Fruit fly (Drosophila melanogaster) whole organism, embryonic: ENCODE data around the gene gNacalpha.

Source experiments
- Abd-B ChIP-seq: fragments of 200-800 bp; sonication (Bioruptor generic); optimal IDR thresholded peaks from 2 replicates; lab custom pipeline; 2018; ENCODE audit warnings: missing biosample characterization, mild to moderate bottlenecking, missing genetic modification characterization, moderate library complexity
- Aef1 ChIP-seq: fragments of 200-800 bp; sonication (Bioruptor generic); IDR thresholded peaks from 3 replicates; pipeline ENCODE4 v1.3.6; 2022; ENCODE audit warnings: missing biosample characterization, missing genetic modification characterization
- Asciz ChIP-seq: fragments of 200-800 bp; sonication (Bioruptor generic); optimal IDR thresholded peaks from 2 replicates; lab custom pipeline; 2017; ENCODE audit warnings: missing biosample characterization, mild to moderate bottlenecking, missing genetic modification characterization, missing genetic modification reagents
- B-H1 ChIP-seq: fragments of 200-800 bp; sonication (Bioruptor generic); IDR thresholded peaks from 3 replicates; pipeline ENCODE4 v1.3.6; 2022; ENCODE audit warnings: missing biosample characterization, missing genetic modification characterization
- BEAF-32 ChIP-seq: fragments of 200-800 bp; sonication (Bioruptor generic); optimal IDR thresholded peaks from 3 replicates; lab custom pipeline; 2017; ENCODE audit warnings: missing biosample characterization, missing genetic modification characterization, mild to moderate bottlenecking, moderate library complexity, missing genetic modification reagents
- CG10543 ChIP-seq: fragments of 200-800 bp; sonication (Bioruptor generic); optimal IDR thresholded peaks from 3 replicates; lab custom pipeline; 2017; ENCODE audit warnings: missing biosample characterization, mild to moderate bottlenecking, missing genetic modification characterization, moderate library complexity
- CG10654 ChIP-seq: fragments of 200-800 bp; sonication (Bioruptor generic); optimal IDR thresholded peaks from 2 replicates; lab custom pipeline; 2016; ENCODE audit warnings: missing biosample characterization, missing genetic modification characterization
- CG11504 ChIP-seq: fragments of 200-800 bp; sonication (Bioruptor generic); optimal IDR thresholded peaks from 3 replicates; lab custom pipeline; 2019; ENCODE audit warnings: missing biosample characterization, mild to moderate bottlenecking, missing genetic modification characterization, moderate library complexity
- CG11695 ChIP-seq: fragments of 200-800 bp; sonication (Bioruptor generic); IDR thresholded peaks from 3 replicates; pipeline ENCODE4 v1.3.6; 2022; ENCODE audit warnings: missing biosample characterization, missing genetic modification characterization
- CG12391 ChIP-seq: fragments of 200-800 bp; sonication (Bioruptor generic); optimal IDR thresholded peaks from 3 replicates; lab custom pipeline; 2018; ENCODE audit warnings: missing biosample characterization, mild to moderate bottlenecking, missing genetic modification characterization, moderate library complexity
- CG12942 ChIP-seq: fragments of 200-800 bp; sonication (Bioruptor generic); optimal IDR thresholded peaks from 3 replicates; lab custom pipeline; 2016; ENCODE audit warnings: missing biosample characterization, missing genetic modification characterization
- CG13624 ChIP-seq: fragments of 200-800 bp; sonication (Bioruptor generic); optimal IDR thresholded peaks from 2 replicates; lab custom pipeline; 2016; ENCODE audit warnings: missing biosample characterization, missing genetic modification characterization
- CG17359 ChIP-seq: fragments of 200-800 bp; sonication (Bioruptor generic); optimal IDR thresholded peaks from 3 replicates; lab custom pipeline; 2018; ENCODE audit warnings: missing biosample characterization, mild to moderate bottlenecking, missing genetic modification characterization, moderate library complexity
- CG17612 ChIP-seq: fragments of 200-800 bp; sonication (Bioruptor generic); IDR thresholded peaks from 2 replicates; pipeline ENCODE4 v1.3.6; 2022; ENCODE audit warnings: missing biosample characterization, missing genetic modification characterization
- CG17802 ChIP-seq: fragments of 200-800 bp; sonication (Bioruptor generic); optimal IDR thresholded peaks from 2 replicates; lab custom pipeline; 2018; ENCODE audit warnings: missing biosample characterization, mild to moderate bottlenecking, missing genetic modification characterization, moderate library complexity
- CG30020 ChIP-seq: fragments of 200-800 bp; optimal IDR thresholded peaks from 2 replicates; lab custom pipeline; 2019; ENCODE audit warnings: missing biosample characterization, mild to moderate bottlenecking, missing genetic modification characterization, moderate library complexity
- CG34422 ChIP-seq: fragments of 200-800 bp; sonication (Bioruptor generic); IDR thresholded peaks from 3 replicates; pipeline ENCODE4 v1.3.6; 2022; ENCODE audit warnings: missing biosample characterization, missing genetic modification characterization
- CG4617 ChIP-seq: fragments of 200-800 bp; sonication (Bioruptor generic); optimal IDR thresholded peaks from 3 replicates; lab custom pipeline; 2016; ENCODE audit warnings: missing biosample characterization, missing genetic modification characterization, borderline replicate concordance
- CG4820 ChIP-seq: fragments of 200-800 bp; sonication (Bioruptor generic); optimal IDR thresholded peaks from 3 replicates; lab custom pipeline; 2016; ENCODE audit warnings: missing biosample characterization, missing genetic modification characterization
- CG6813 ChIP-seq: fragments of 200-800 bp; sonication (Bioruptor generic); optimal IDR thresholded peaks from 2 replicates; lab custom pipeline; 2017; ENCODE audit warnings: missing biosample characterization, missing genetic modification characterization, mild to moderate bottlenecking, moderate library complexity, missing genetic modification reagents
- CG7372 ChIP-seq: fragments of 200-800 bp; sonication (Bioruptor generic); IDR thresholded peaks from 2 replicates; pipeline ENCODE4 v1.3.6; 2022; ENCODE audit warnings: missing biosample characterization, missing genetic modification characterization
- CG8924 ChIP-seq: fragments of 200-800 bp; optimal IDR thresholded peaks from 3 replicates; lab custom pipeline; 2019; ENCODE audit warnings: missing biosample characterization, mild to moderate bottlenecking, missing genetic modification characterization, moderate library complexity
- CG9215 ChIP-seq: fragments of 200-800 bp; sonication (Bioruptor generic); IDR thresholded peaks from 2 replicates; pipeline ENCODE4 v1.3.6; 2022; ENCODE audit warnings: missing biosample characterization, missing genetic modification characterization
- CG9817 ChIP-seq: fragments of 200-800 bp; sonication (Bioruptor generic); optimal IDR thresholded peaks from 2 replicates; lab custom pipeline; 2018; ENCODE audit warnings: missing biosample characterization, mild to moderate bottlenecking, missing genetic modification characterization, moderate library complexity
- D19A ChIP-seq: fragments of 200-800 bp; optimal IDR thresholded peaks from 3 replicates; lab custom pipeline; 2019; ENCODE audit warnings: missing biosample characterization, mild to moderate bottlenecking, missing genetic modification characterization, moderate library complexity
- Dek ChIP-seq: fragments of 200-800 bp; sonication (Bioruptor generic); optimal IDR thresholded peaks from 3 replicates; lab custom pipeline; 2019; ENCODE audit warnings: missing biosample characterization, mild to moderate bottlenecking, missing genetic modification characterization, moderate library complexity
- Elba2 ChIP-seq: fragments of 200-800 bp; sonication (Bioruptor generic); optimal IDR thresholded peaks from 3 replicates; lab custom pipeline; 2016; ENCODE audit warnings: missing biosample characterization, missing genetic modification characterization
- HLH3B ChIP-seq: fragments of 200-800 bp; sonication (Bioruptor generic); IDR thresholded peaks from 2 replicates; pipeline ENCODE4 v1.3.6; 2022; ENCODE audit warnings: missing biosample characterization, missing genetic modification characterization
- Sox102F ChIP-seq: fragments of 200-800 bp; sonication (Bioruptor generic); optimal IDR thresholded peaks from 2 replicates; lab custom pipeline; 2018; ENCODE audit warnings: missing biosample characterization, mild to moderate bottlenecking, missing genetic modification characterization, moderate library complexity
- Ssrp ChIP-seq: fragments of 200-800 bp; sonication (Bioruptor generic); optimal IDR thresholded peaks from 2 replicates; lab custom pipeline; 2018; ENCODE audit warnings: missing biosample characterization, mild to moderate bottlenecking, missing genetic modification characterization, moderate library complexity
- Trl ChIP-seq, 3 experiments: fragments of >200 bp in 2 of 3; fragments of 200-800 bp in 1 of 3; sonication (Bioruptor generic) in 1 of 3; optimal IDR thresholded peaks; 2 replicates in 1 of 3; 3 replicates in 2 of 3; lab custom pipeline; 2016 to 2017; ENCODE audit warnings: missing biosample characterization in 1 of 3, missing genetic modification characterization in 1 of 3
- bcd ChIP-seq: fragments of 200-800 bp; sonication (Bioruptor generic); optimal IDR thresholded peaks from 2 replicates; lab custom pipeline; 2017; ENCODE audit warnings: missing biosample characterization, mild to moderate bottlenecking, missing genetic modification characterization
- cad ChIP-seq: fragments of >200 bp; optimal IDR thresholded peaks from 2 replicates; lab custom pipeline; 2017; ENCODE audit warnings: missing biosample characterization, missing genetic modification characterization
- cas ChIP-seq: fragments of 200-800 bp; sonication (Bioruptor generic); IDR thresholded peaks from 2 replicates; pipeline ENCODE4 v1.3.6; 2022; ENCODE audit warnings: missing biosample characterization, missing genetic modification characterization
- caup ChIP-seq: fragments of 200-800 bp; sonication (Bioruptor generic); optimal IDR thresholded peaks from 3 replicates; lab custom pipeline; 2017; ENCODE audit warnings: missing biosample characterization, mild to moderate bottlenecking, missing genetic modification characterization, moderate library complexity; ENCODE audit not compliant: severe bottlenecking
- cg ChIP-seq: fragments of 200-800 bp; sonication (Bioruptor generic); optimal IDR thresholded peaks from 3 replicates; lab custom pipeline; 2019; ENCODE audit warnings: missing biosample characterization, mild to moderate bottlenecking, missing genetic modification characterization, moderate library complexity
- chinmo ChIP-seq: fragments of 200-800 bp; sonication (Bioruptor generic); IDR thresholded peaks from 4 replicates; pipeline ENCODE4 v1.3.6; 2022; ENCODE audit warnings: missing biosample characterization, missing genetic modification characterization; ENCODE audit not compliant: partially characterized antibody
- corto ChIP-seq: fragments of 200-800 bp; sonication (Bioruptor generic); optimal IDR thresholded peaks from 2 replicates; lab custom pipeline; 2016; ENCODE audit warnings: missing biosample characterization, mild to moderate bottlenecking, missing genetic modification characterization, moderate library complexity
- emc ChIP-seq: fragments of 200-800 bp; sonication (Bioruptor generic); optimal IDR thresholded peaks from 2 replicates; lab custom pipeline; 2016; ENCODE audit warnings: missing biosample characterization, missing genetic modification characterization
- gcm2 ChIP-seq: fragments of 200-800 bp; sonication (Bioruptor generic); optimal IDR thresholded peaks from 2 replicates; lab custom pipeline; 2016; ENCODE audit warnings: missing biosample characterization, missing genetic modification characterization
- odd ChIP-seq: fragments of 200-800 bp; sonication (Bioruptor generic); optimal IDR thresholded peaks from 2 replicates; lab custom pipeline; 2017; ENCODE audit warnings: missing biosample characterization, mild to moderate bottlenecking, missing genetic modification characterization
- pb ChIP-seq: fragments of 200-800 bp; sonication (Bioruptor generic); optimal IDR thresholded peaks from 3 replicates; lab custom pipeline; 2016; ENCODE audit warnings: missing biosample characterization, missing genetic modification characterization
- repo ChIP-seq: fragments of 200-800 bp; sonication (Bioruptor generic); optimal IDR thresholded peaks from 2 replicates; lab custom pipeline; 2016; ENCODE audit warnings: missing biosample characterization, missing genetic modification characterization
- sd ChIP-seq: fragments of 200-800 bp; sonication (Bioruptor generic); optimal IDR thresholded peaks from 3 replicates; lab custom pipeline; 2018; ENCODE audit warnings: missing biosample characterization, mild to moderate bottlenecking, missing genetic modification characterization, moderate library complexity
- sens ChIP-seq: fragments of 200-800 bp; sonication (Bioruptor generic); peaks from one replicate; lab custom pipeline; 2016; ENCODE audit warnings: missing biosample characterization, missing genetic modification characterization
- sr ChIP-seq: fragments of 200-800 bp; sonication (Bioruptor generic); IDR thresholded peaks from 3 replicates; pipeline ENCODE4 v1.3.6; 2022; ENCODE audit warnings: missing biosample characterization, missing genetic modification characterization
- tap ChIP-seq: fragments of 200-800 bp; optimal IDR thresholded peaks from 3 replicates; lab custom pipeline; 2019; ENCODE audit warnings: missing biosample characterization, mild to moderate bottlenecking, missing genetic modification characterization, moderate library complexity
- usp ChIP-seq: fragments of >200 bp; optimal IDR thresholded peaks from 2 replicates; lab custom pipeline; 2017; ENCODE audit warnings: missing biosample characterization, missing genetic modification characterization
- vnd ChIP-seq: fragments of 200-800 bp; sonication (Bioruptor generic); IDR thresholded peaks from 3 replicates; pipeline ENCODE4 v1.3.6; 2022; ENCODE audit warnings: missing biosample characterization, missing genetic modification characterization; ENCODE audit not compliant: partially characterized antibody
- zf30C ChIP-seq: fragments of 200-800 bp; sonication (Bioruptor generic); optimal IDR thresholded peaks from 3 replicates; lab custom pipeline; 2018; ENCODE audit warnings: missing biosample characterization, mild to moderate bottlenecking, missing genetic modification characterization

The gNacalpha gene

dm6 chr2L:1077053-1077452 lies 40.0 kb downstream of the gNacalpha start:
- TF ChIP-seq usp (GFP tag; lab: Kevin White, UChicago) (no peak), CG17359 (tag; lab: Kevin White, UChicago) (no peak), CG6813 (GFP tag; lab: Kevin White, UChicago) (no peak), corto (GFP tag; lab: Kevin White, UChicago) (no peak), Sox102F (GFP tag; lab: Kevin White, UChicago) (no peak), pb (GFP tag; lab: Kevin White, UChicago) (no peak), bcd (GFP tag; lab: Kevin White, UChicago) (no peak), sd (peak; percentile 73), tap (tag; lab: Kevin White, UChicago) (no peak), zf30C (GFP tag; lab: Kevin White, UChicago) (peak; percentile 61), CG12391 (no peak), CG9215 (no peak), CG11695 (GFP tag; lab: Robert Waterston, UW) (no peak), B-H1 (GFP tag; lab: Robert Waterston, UW) (no peak), sens (peak; percentile 82), repo (GFP tag; lab: Kevin White, UChicago) (no peak), Dek (tag; lab: Kevin White, UChicago) (no peak), CG9817 (tag; lab: Kevin White, UChicago) (no peak), emc (GFP tag; lab: Kevin White, UChicago) (no peak), Ssrp (tag; lab: Kevin White, UChicago) (no peak), CG17802 (tag; lab: Kevin White, UChicago) (no peak), CG8924 (peak; percentile 43), HLH3B (GFP tag; lab: Robert Waterston, UW) (no peak), cad (GFP tag; lab: Kevin White, UChicago) (no peak), D19A (tag; lab: Kevin White, UChicago) (no peak), Asciz (GFP tag; lab: Kevin White, UChicago) (no peak), odd (GFP tag; lab: Kevin White, UChicago) (no peak), gcm2 (no peak), CG4820 (GFP tag; lab: Kevin White, UChicago) (no peak), CG10654 (no peak), CG30020 (tag; lab: Kevin White, UChicago) (no peak), chinmo (GFP tag; lab: Robert Waterston, UW) (no peak), CG10543 (GFP tag; lab: Kevin White, UChicago) (no peak), cas (GFP tag; lab: Robert Waterston, UW) (no peak), caup (peak; percentile 31), BEAF-32 (peak; percentile 44), cg (GFP tag; lab: Kevin White, UChicago) (peak; percentile 97), vnd (no peak), CG7372 (GFP tag; lab: Robert Waterston, UW) (no peak), Trl (optimal IDR thresholded peaks at IDR 0.05; lab: Kevin White, UChicago) (peak in 1 of 2 experiments; percentile 60), Trl (GFP tag; optimal IDR thresholded peaks at IDR 0.05; lab: Kevin White, UChicago) (no peak), Elba2 (GFP tag; lab: Kevin White, UChicago) (no peak), CG17612 (GFP tag; lab: Robert Waterston, UW) (no peak), sr (no peak), Aef1 (GFP tag; lab: Robert Waterston, UW) (peak; percentile 34; the same call in 1 of the 3 replicates), CG11504 (tag; lab: Kevin White, UChicago) (peak; percentile 52), CG4617 (GFP tag; lab: Kevin White, UChicago) (no peak), CG34422 (GFP tag; lab: Robert Waterston, UW) (peak; percentile 28; the same call in 1 of the 3 replicates), CG13624 (GFP tag; lab: Kevin White, UChicago) (no peak), Abd-B (GFP tag; lab: Kevin White, UChicago) (no peak), CG12942 (GFP tag; lab: Kevin White, UChicago) (no peak)
